Fruit fly (Drosophila melanogaster) whole organism, embryonic: Measurements from ENCODE around the gene CG13679.

ENCODE experiments used
- Atf6 ChIP-seq: fragments of 200-800 bp; sonication (Bioruptor generic); IDR thresholded peaks from 2 replicates; pipeline ENCODE4 v1.3.6; 2022; ENCODE audit warnings: missing biosample characterization, missing genetic modification characterization
- CG10366 ChIP-seq: fragments of 200-800 bp; sonication (Bioruptor generic); IDR thresholded peaks from 2 replicates; pipeline ENCODE4 v1.3.6; 2022; ENCODE audit warnings: missing biosample characterization, missing genetic modification characterization
- CG11093 ChIP-seq: fragments of 200-800 bp; sonication (Bioruptor generic); IDR thresholded peaks from 3 replicates; pipeline ENCODE4 v1.3.6; 2022; ENCODE audit warnings: missing biosample characterization, missing genetic modification characterization
- CG11696 ChIP-seq: fragments of 200-800 bp; sonication (Bioruptor generic); IDR thresholded peaks from 2 replicates; pipeline ENCODE4 v1.3.6; 2022; ENCODE audit warnings: missing biosample characterization, missing genetic modification characterization
- CG11723 ChIP-seq: fragments of 200-800 bp; sonication (Bioruptor generic); optimal IDR thresholded peaks from 2 replicates; lab custom pipeline; 2017; ENCODE audit warnings: missing biosample characterization, mild to moderate bottlenecking, missing genetic modification characterization
- CG12769 ChIP-seq: fragments of 200-800 bp; sonication (Bioruptor generic); optimal IDR thresholded peaks from 2 replicates; lab custom pipeline; 2019; ENCODE audit warnings: missing biosample characterization, mild to moderate bottlenecking, missing genetic modification characterization, moderate library complexity
- CG13287 ChIP-seq: fragments of 200-800 bp; sonication (Bioruptor generic); IDR thresholded peaks from 2 replicates; pipeline ENCODE4 v1.3.6; 2022; ENCODE audit warnings: missing biosample characterization, missing genetic modification characterization; ENCODE audit not compliant: partially characterized antibody
- CG14860 ChIP-seq: fragments of 200-800 bp; sonication (Bioruptor generic); IDR thresholded peaks from 3 replicates; pipeline ENCODE4 v1.3.6; 2022; ENCODE audit warnings: missing biosample characterization, missing genetic modification characterization; ENCODE audit not compliant: partially characterized antibody
- CG15073 ChIP-seq: fragments of 200-800 bp; sonication (Bioruptor generic); optimal IDR thresholded peaks from 2 replicates; lab custom pipeline; 2016; ENCODE audit warnings: missing biosample characterization, missing genetic modification characterization
- CG16813 ChIP-seq: fragments of 200-800 bp; sonication (Bioruptor generic); IDR thresholded peaks from 3 replicates; pipeline ENCODE4 v1.3.6; 2022; ENCODE audit warnings: missing biosample characterization, missing genetic modification characterization; ENCODE audit not compliant: partially characterized antibody
- CG17912 ChIP-seq: fragments of 200-800 bp; sonication (Bioruptor generic); optimal IDR thresholded peaks from 2 replicates; lab custom pipeline; 2018; ENCODE audit warnings: missing biosample characterization, mild to moderate bottlenecking, missing genetic modification characterization
- CG34422 ChIP-seq: fragments of 200-800 bp; sonication (Bioruptor generic); IDR thresholded peaks from 3 replicates; pipeline ENCODE4 v1.3.6; 2022; ENCODE audit warnings: missing biosample characterization, missing genetic modification characterization
- CG4617 ChIP-seq: fragments of 200-800 bp; sonication (Bioruptor generic); optimal IDR thresholded peaks from 3 replicates; lab custom pipeline; 2016; ENCODE audit warnings: missing biosample characterization, missing genetic modification characterization, borderline replicate concordance
- CG4730 ChIP-seq: fragments of 200-800 bp; sonication (Bioruptor generic); IDR thresholded peaks from 2 replicates; pipeline ENCODE4 v1.3.6; 2022; ENCODE audit warnings: missing biosample characterization, missing genetic modification characterization
- CG6254 ChIP-seq: fragments of 200-800 bp; sonication (Bioruptor generic); optimal IDR thresholded peaks from 3 replicates; lab custom pipeline; 2017; ENCODE audit warnings: mild to moderate bottlenecking, missing biosample characterization, missing genetic modification reagents, missing genetic modification characterization
- Camta ChIP-seq: fragments of 200-800 bp; sonication (Bioruptor generic); optimal IDR thresholded peaks from 2 replicates; lab custom pipeline; 2016; ENCODE audit warnings: missing biosample characterization, missing genetic modification characterization
- Drgx ChIP-seq: fragments of 200-800 bp; sonication (Bioruptor generic); IDR thresholded peaks from 2 replicates; pipeline ENCODE4 v1.3.6; 2022; ENCODE audit warnings: missing biosample characterization, missing genetic modification characterization
- HLHmδ ChIP-seq: fragments of 200-800 bp; sonication (Bioruptor generic); optimal IDR thresholded peaks from 2 replicates; lab custom pipeline; 2018; ENCODE audit warnings: missing biosample characterization, mild to moderate bottlenecking, missing genetic modification characterization, moderate library complexity
- NC2β ChIP-seq: fragments of 200-800 bp; sonication (Bioruptor generic); optimal IDR thresholded peaks from 2 replicates; lab custom pipeline; 2016; ENCODE audit warnings: missing biosample characterization, missing genetic modification characterization
- Nf-YA ChIP-seq: fragments of 200-800 bp; sonication (Bioruptor generic); IDR thresholded peaks from 2 replicates; pipeline ENCODE4 v1.3.6; 2022; ENCODE audit warnings: missing biosample characterization, missing genetic modification characterization
- Sin3A ChIP-seq: fragments of >200 bp; optimal IDR thresholded peaks from 2 replicates; lab custom pipeline; 2018
- Six4 ChIP-seq: fragments of 200-800 bp; sonication (Bioruptor generic); optimal IDR thresholded peaks from 2 replicates; lab custom pipeline; 2016; ENCODE audit warnings: missing biosample characterization, missing genetic modification characterization
- Sox102F ChIP-seq: fragments of 200-800 bp; sonication (Bioruptor generic); optimal IDR thresholded peaks from 2 replicates; lab custom pipeline; 2018; ENCODE audit warnings: missing biosample characterization, mild to moderate bottlenecking, missing genetic modification characterization, moderate library complexity
- Xbp1 ChIP-seq: fragments of 200-800 bp; sonication (Bioruptor generic); optimal IDR thresholded peaks from 3 replicates; lab custom pipeline; 2016; ENCODE audit warnings: missing biosample characterization, mild to moderate bottlenecking, missing genetic modification characterization
- amos ChIP-seq: fragments of 200-800 bp; sonication (Bioruptor generic); IDR thresholded peaks from 2 replicates; pipeline ENCODE4 v1.3.6; 2022; ENCODE audit warnings: missing biosample characterization, missing genetic modification characterization; ENCODE audit not compliant: partially characterized antibody
- aop ChIP-seq: fragments of 200-800 bp; sonication (Bioruptor generic); IDR thresholded peaks from 2 replicates; pipeline ENCODE4 v1.3.6; 2022; ENCODE audit warnings: missing biosample characterization, missing genetic modification characterization
- cad ChIP-seq: fragments of >200 bp; optimal IDR thresholded peaks from 2 replicates; lab custom pipeline; 2017; ENCODE audit warnings: missing biosample characterization, missing genetic modification characterization
- cas ChIP-seq: fragments of 200-800 bp; sonication (Bioruptor generic); IDR thresholded peaks from 2 replicates; pipeline ENCODE4 v1.3.6; 2022; ENCODE audit warnings: missing biosample characterization, missing genetic modification characterization
- chinmo ChIP-seq: fragments of 200-800 bp; sonication (Bioruptor generic); IDR thresholded peaks from 4 replicates; pipeline ENCODE4 v1.3.6; 2022; ENCODE audit warnings: missing biosample characterization, missing genetic modification characterization; ENCODE audit not compliant: partially characterized antibody
- crc ChIP-seq: fragments of 200-800 bp; sonication (Bioruptor generic); optimal IDR thresholded peaks from 2 replicates; lab custom pipeline; 2016; ENCODE audit warnings: missing biosample characterization, missing genetic modification characterization
- crol ChIP-seq: fragments of 200-800 bp; sonication (Bioruptor generic); IDR thresholded peaks from 2 replicates; pipeline ENCODE4 v1.3.6; 2022; ENCODE audit warnings: missing biosample characterization, missing genetic modification characterization
- dm ChIP-seq: fragments of 200-800 bp; sonication (Bioruptor generic); optimal IDR thresholded peaks from 3 replicates; lab custom pipeline; 2016; ENCODE audit warnings: missing biosample characterization, missing genetic modification characterization
- eve ChIP-seq, 2 experiments: fragments of >200 bp; optimal IDR thresholded peaks; 2 replicates each; lab custom pipeline; 2017; ENCODE audit warnings: missing biosample characterization in 2 of 2, missing genetic modification characterization in 2 of 2
- fd3F ChIP-seq: fragments of 200-800 bp; sonication (Bioruptor generic); optimal IDR thresholded peaks from 2 replicates; lab custom pipeline; 2018; ENCODE audit warnings: missing biosample characterization, mild to moderate bottlenecking, missing genetic modification characterization, moderate library complexity
- fd96Cb ChIP-seq: fragments of 200-800 bp; sonication (Bioruptor generic); optimal IDR thresholded peaks from 2 replicates; lab custom pipeline; 2018; ENCODE audit warnings: missing biosample characterization, mild to moderate bottlenecking, missing genetic modification characterization, moderate library complexity
- gsb ChIP-seq: fragments of 200-800 bp; sonication (Bioruptor generic); IDR thresholded peaks from 2 replicates; pipeline ENCODE4 v1.3.6; 2022; ENCODE audit warnings: missing biosample characterization, missing genetic modification characterization
- hb ChIP-seq: fragments of 200-800 bp; sonication (Bioruptor generic); IDR thresholded peaks from 3 replicates; pipeline ENCODE4 v1.3.6; 2022; ENCODE audit warnings: missing biosample characterization, missing genetic modification characterization; ENCODE audit not compliant: partially characterized antibody
- hbn ChIP-seq: fragments of 200-800 bp; sonication (Bioruptor generic); IDR thresholded peaks from 2 replicates; pipeline ENCODE4 v1.3.6; 2022; ENCODE audit warnings: missing biosample characterization, missing genetic modification characterization; ENCODE audit not compliant: partially characterized antibody
- her ChIP-seq: fragments of 200-800 bp; sonication (Bioruptor generic); optimal IDR thresholded peaks from 2 replicates; lab custom pipeline; 2016; ENCODE audit warnings: missing biosample characterization, missing genetic modification characterization
- lola ChIP-seq, 3 experiments: fragments of >200 bp in 2 of 3; fragments of 200-800 bp in 1 of 3; sonication (Bioruptor generic) in 1 of 3; optimal IDR thresholded peaks; 2 replicates each; lab custom pipeline; 2017 to 2019; ENCODE audit warnings: missing biosample characterization in 3 of 3, missing genetic modification characterization in 3 of 3, mild to moderate bottlenecking in 1 of 3, moderate library complexity in 1 of 3
- mld ChIP-seq: fragments of 200-800 bp; sonication (Bioruptor generic); IDR thresholded peaks from 3 replicates; pipeline ENCODE4 v1.3.6; 2022; ENCODE audit warnings: missing biosample characterization, missing genetic modification characterization; ENCODE audit not compliant: partially characterized antibody
- nerfin-2 ChIP-seq: fragments of 200-800 bp; sonication (Bioruptor generic); IDR thresholded peaks from 2 replicates; pipeline ENCODE4 v1.3.6; 2022; ENCODE audit warnings: missing biosample characterization, missing genetic modification characterization; ENCODE audit not compliant: partially characterized antibody
- nom ChIP-seq: fragments of 200-800 bp; sonication (Bioruptor generic); optimal IDR thresholded peaks from 2 replicates; lab custom pipeline; 2017; ENCODE audit warnings: missing biosample characterization, missing genetic modification characterization, mild to moderate bottlenecking, moderate library complexity, missing genetic modification reagents
- odd ChIP-seq: fragments of 200-800 bp; sonication (Bioruptor generic); optimal IDR thresholded peaks from 2 replicates; lab custom pipeline; 2017; ENCODE audit warnings: missing biosample characterization, mild to moderate bottlenecking, missing genetic modification characterization
- onecut ChIP-seq: fragments of 200-800 bp; sonication (Bioruptor generic); IDR thresholded peaks from 2 replicates; pipeline ENCODE4 v1.3.6; 2022; ENCODE audit warnings: missing biosample characterization, missing genetic modification characterization
- pan ChIP-seq, 4 experiments: fragments of >200 bp in 3 of 4; fragments of 200-800 bp in 1 of 4; sonication (Bioruptor generic) in 1 of 4; optimal IDR thresholded peaks in 3 of 4; IDR thresholded peaks in 1 of 4; 2 replicates each; pipeline versions ENCODE4 v1.3.6 to Lab custom; 2017 to 2022; ENCODE audit warnings: missing biosample characterization in 2 of 4, missing genetic modification characterization in 2 of 4, mixed read lengths in 1 of 4
- sna ChIP-seq: fragments of 200-800 bp; sonication (Bioruptor generic); IDR thresholded peaks from 2 replicates; pipeline ENCODE4 v1.3.6; 2022; ENCODE audit warnings: missing biosample characterization, missing genetic modification characterization; ENCODE audit not compliant: partially characterized antibody

Gene CG13679

DNA sequence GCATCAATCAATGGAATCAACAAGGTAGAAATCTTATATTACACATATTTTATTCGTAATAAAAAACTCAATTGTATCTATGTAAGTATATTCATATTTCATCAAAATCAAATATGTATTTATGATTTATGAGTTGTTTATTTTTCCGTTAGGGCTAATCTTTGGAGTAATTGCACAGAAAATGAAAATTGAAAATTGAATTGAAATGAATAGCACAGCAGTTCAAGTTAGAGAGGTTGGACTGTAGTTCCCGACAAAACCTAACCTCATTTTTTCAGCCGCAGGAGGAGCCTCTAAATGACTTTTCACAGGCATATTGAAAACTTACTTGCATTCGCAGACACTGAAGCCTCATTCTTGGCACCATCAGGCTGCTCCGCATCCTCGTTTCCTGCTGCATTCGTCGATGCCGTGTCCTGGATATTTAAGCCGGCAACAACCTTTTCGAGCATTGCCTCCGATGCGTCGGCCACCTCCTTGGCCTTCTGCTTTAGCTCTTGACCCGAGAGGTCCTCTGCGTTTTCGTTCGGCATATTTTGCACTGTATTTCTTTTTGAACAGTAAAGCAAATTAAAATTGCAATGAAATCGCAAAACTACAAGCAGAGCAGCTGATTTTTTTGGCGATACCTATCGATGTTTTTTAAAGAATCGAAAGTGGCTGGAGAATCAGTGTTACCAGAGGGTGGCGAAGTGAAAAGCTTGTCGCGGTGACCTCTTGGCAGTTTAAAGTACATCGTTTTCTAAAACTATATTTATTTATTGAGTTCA lies 24.6 kb upstream of the CG13679 start, which contains the start of gene Nmt (continued):
- no peak for TF ChIP-seq pan (optimal IDR thresholded peaks at IDR 0.05; lab: Kevin White, UChicago)
- no peak for TF ChIP-seq pan (GFP tag; optimal IDR thresholded peaks at IDR 0.05 in 1 of 2, IDR thresholded peaks at IDR 0.05 in 1 of 2)
- TF ChIP-seq Atf6, result peak; percentile 48; the same call in 1 of the 2 replicates
- TF ChIP-seq Nf-YA, result no peak
- TF ChIP-seq gsb (GFP tag; lab: Robert Waterston, UW), result no peak
- TF ChIP-seq fd96Cb, result peak; percentile 29
- no peak for TF ChIP-seq odd (GFP tag; lab: Kevin White, UChicago)
- peak; percentile 51; the same call in 1 of the 2 replicates for TF ChIP-seq nerfin-2
- peak; percentile 58 for TF ChIP-seq Xbp1
- TF ChIP-seq crol, result no peak
- no peak for TF ChIP-seq nom (GFP tag; lab: Kevin White, UChicago)
- peak; percentile 70 for TF ChIP-seq CG10366 (GFP tag; lab: Robert Waterston, UW)
- no peak for TF ChIP-seq NC2β (GFP tag; lab: Kevin White, UChicago)
- peak; percentile 62; the same call in 1 of the 3 replicates for TF ChIP-seq mld (GFP tag; lab: Robert Waterston, UW)
- peak; percentile 82 for TF ChIP-seq CG16813 (GFP tag; lab: Robert Waterston, UW)
- TF ChIP-seq onecut (GFP tag; lab: Robert Waterston, UW), result no peak
- no peak for TF ChIP-seq CG11696
- TF ChIP-seq her (GFP tag; lab: Kevin White, UChicago), result no peak
- peak in 1 of 3 experiments; percentile 5 for TF ChIP-seq lola (GFP tag; optimal IDR thresholded peaks at IDR 0.05; lab: Kevin White, UChicago)
- peak; percentile 78; the same call in 3 of the 4 replicates for TF ChIP-seq chinmo (GFP tag; lab: Robert Waterston, UW)
- no peak for TF ChIP-seq Camta (GFP tag; lab: Kevin White, UChicago)
- TF ChIP-seq CG4617 (GFP tag; lab: Kevin White, UChicago), result peak; percentile 20
- no peak for TF ChIP-seq CG12769
- TF ChIP-seq Drgx (GFP tag; lab: Robert Waterston, UW), result no peak
- no peak for TF ChIP-seq aop
- TF ChIP-seq hbn (GFP tag; lab: Robert Waterston, UW), result peak; percentile 86
- TF ChIP-seq eve (GFP tag; optimal IDR thresholded peaks at IDR 0.05; lab: Kevin White, UChicago), result no peak
- 0 out of 3 replicates have a peak, but pooled peaks have one; percentile 24 for TF ChIP-seq hb (GFP tag; lab: Robert Waterston, UW)
- peak; percentile 75 for TF ChIP-seq sna (GFP tag; lab: Robert Waterston, UW)
- no peak for TF ChIP-seq CG17912
- no peak for TF ChIP-seq crc (GFP tag; lab: Kevin White, UChicago)
- peak; percentile 53; the same call in 2 of the 3 replicates for TF ChIP-seq CG14860
- TF ChIP-seq fd3F (GFP tag; lab: Kevin White, UChicago), result peak; percentile 7
- peak; percentile 68; the same call in 1 of the 3 replicates for TF ChIP-seq CG34422
- TF ChIP-seq CG11093, result 0 out of 3 replicates have a peak, but pooled peaks have one; percentile 11
- peak; percentile 78 for TF ChIP-seq Sin3A (lab: Kevin White, UChicago)
- TF ChIP-seq CG4730 (GFP tag; lab: Robert Waterston, UW), result no peak
- no peak for TF ChIP-seq cad (GFP tag; lab: Kevin White, UChicago)
- TF ChIP-seq CG6254 (GFP tag; lab: Kevin White, UChicago), result no peak
- peak; percentile 57 for TF ChIP-seq Sox102F (GFP tag; lab: Kevin White, UChicago)
- TF ChIP-seq cas (GFP tag; lab: Robert Waterston, UW), result no peak
- peak; percentile 83 for TF ChIP-seq CG13287 (GFP tag; lab: Robert Waterston, UW)
- TF ChIP-seq HLHmδ (GFP tag; lab: Kevin White, UChicago), result no peak
- no peak for TF ChIP-seq dm (GFP tag; lab: Kevin White, UChicago)
- no peak for TF ChIP-seq Six4
- no peak for TF ChIP-seq CG15073
- peak; percentile 85 for TF ChIP-seq amos (GFP tag; lab: Robert Waterston, UW)
- TF ChIP-seq CG11723 (GFP tag; lab: Kevin White, UChicago), result no peak
